Fruit fly (Drosophila melanogaster) whole organism, prepupa: Measurements from ENCODE around the gene CG9393.

ENCODE experiments used
- Blimp-1 ChIP-seq: fragments of 200-800 bp; sonication (Bioruptor generic); optimal IDR thresholded peaks from 3 replicates; lab custom pipeline; 2017; ENCODE audit warnings: missing biosample characterization, missing genetic modification characterization, mild to moderate bottlenecking, moderate library complexity, missing genetic modification reagents
- CG10631 ChIP-seq: fragments of 200-800 bp; sonication (Bioruptor generic); optimal IDR thresholded peaks from 2 replicates; lab custom pipeline; 2016; ENCODE audit warnings: missing biosample characterization, missing genetic modification characterization
- CG10669 ChIP-seq: fragments of 200-800 bp; sonication (Bioruptor generic); optimal IDR thresholded peaks from 3 replicates; lab custom pipeline; 2018; ENCODE audit warnings: missing biosample characterization, mild to moderate bottlenecking, missing genetic modification characterization, moderate library complexity
- CG11902 ChIP-seq: fragments of 200-800 bp; sonication (Bioruptor generic); optimal IDR thresholded peaks from 3 replicates; lab custom pipeline; 2016; ENCODE audit warnings: missing biosample characterization, missing genetic modification characterization
- CG15336 ChIP-seq: fragments of 200-800 bp; sonication (Bioruptor generic); IDR thresholded peaks from 2 replicates; pipeline ENCODE4 v1.3.6; 2022; ENCODE audit warnings: missing biosample characterization, missing genetic modification characterization
- CG1621 ChIP-seq: fragments of 200-800 bp; sonication (Bioruptor generic); optimal IDR thresholded peaks from 3 replicates; lab custom pipeline; 2018; ENCODE audit warnings: missing biosample characterization, mild to moderate bottlenecking, missing genetic modification characterization
- CG3032 ChIP-seq: fragments of 200-800 bp; optimal IDR thresholded peaks from 2 replicates; lab custom pipeline; 2019; ENCODE audit warnings: missing biosample characterization, mild to moderate bottlenecking, missing genetic modification characterization, moderate library complexity
- CG31627 ChIP-seq: fragments of 200-800 bp; sonication (Bioruptor generic); optimal IDR thresholded peaks from 3 replicates; lab custom pipeline; 2016; ENCODE audit warnings: missing biosample characterization, missing genetic modification characterization
- CG32006 ChIP-seq: fragments of 200-800 bp; sonication (Bioruptor generic); optimal IDR thresholded peaks from 3 replicates; lab custom pipeline; 2017; ENCODE audit warnings: missing biosample characterization, mild to moderate bottlenecking, missing genetic modification characterization
- CG4318 ChIP-seq: fragments of 200-800 bp; sonication (Bioruptor generic); optimal IDR thresholded peaks from 3 replicates; lab custom pipeline; 2017; ENCODE audit warnings: missing biosample characterization, mild to moderate bottlenecking, missing genetic modification characterization
- CG6163 ChIP-seq: fragments of 200-800 bp; sonication (Bioruptor generic); IDR thresholded peaks from 3 replicates; pipeline ENCODE4 v1.3.6; 2022; ENCODE audit warnings: missing biosample characterization, missing genetic modification characterization
- CG6276 ChIP-seq: fragments of 200-800 bp; sonication (Bioruptor generic); optimal IDR thresholded peaks from 2 replicates; lab custom pipeline; 2017; ENCODE audit warnings: missing biosample characterization, mild to moderate bottlenecking, missing genetic modification characterization
- CG6792 ChIP-seq: fragments of 200-800 bp; sonication (Bioruptor generic); optimal IDR thresholded peaks from 3 replicates; lab custom pipeline; 2016; ENCODE audit warnings: missing biosample characterization, missing genetic modification characterization
- CG6808 ChIP-seq: fragments of 200-800 bp; sonication (Bioruptor generic); optimal IDR thresholded peaks from 3 replicates; lab custom pipeline; 2017; ENCODE audit warnings: missing biosample characterization, missing genetic modification characterization, mild to moderate bottlenecking, moderate library complexity, missing genetic modification reagents
- CG7368 ChIP-seq: fragments of 200-800 bp; sonication (Bioruptor generic); optimal IDR thresholded peaks from 3 replicates; lab custom pipeline; 2016; ENCODE audit warnings: missing biosample characterization, missing genetic modification characterization
- CG8119 ChIP-seq: fragments of 200-800 bp; sonication (Bioruptor generic); IDR thresholded peaks from 3 replicates; pipeline ENCODE4 v1.3.6; 2022; ENCODE audit warnings: missing biosample characterization, missing genetic modification characterization
- CG8319 ChIP-seq: fragments of 200-800 bp; sonication (Bioruptor generic); optimal IDR thresholded peaks from 3 replicates; lab custom pipeline; 2016; ENCODE audit warnings: missing biosample characterization, missing genetic modification characterization
- CG8632 ChIP-seq: fragments of 200-800 bp; sonication (Bioruptor generic); optimal IDR thresholded peaks from 3 replicates; lab custom pipeline; 2016; ENCODE audit warnings: missing biosample characterization, missing genetic modification characterization
- CG9139 ChIP-seq: fragments of 200-800 bp; sonication (Bioruptor generic); optimal IDR thresholded peaks from 3 replicates; lab custom pipeline; 2017; ENCODE audit warnings: missing biosample characterization, mild to moderate bottlenecking, missing genetic modification characterization
- Eip75B ChIP-seq: fragments of 200-800 bp; sonication (Bioruptor generic); optimal IDR thresholded peaks from 3 replicates; lab custom pipeline; 2016; ENCODE audit warnings: missing biosample characterization, missing genetic modification characterization
- Eip78C ChIP-seq: fragments of 200-800 bp; sonication (Bioruptor generic); peaks from one replicate; lab custom pipeline; 2016; ENCODE audit warnings: missing biosample characterization, missing genetic modification characterization
- Ets21C ChIP-seq: fragments of 200-800 bp; sonication (Bioruptor generic); optimal IDR thresholded peaks from 3 replicates; lab custom pipeline; 2016; ENCODE audit warnings: missing biosample characterization, missing genetic modification characterization
- Ets96B ChIP-seq: fragments of 200-800 bp; optimal IDR thresholded peaks from 2 replicates; lab custom pipeline; 2019; ENCODE audit warnings: missing biosample characterization, mild to moderate bottlenecking, missing genetic modification characterization, moderate library complexity
- Gug ChIP-seq: fragments of 200-800 bp; sonication (Bioruptor generic); IDR thresholded peaks from 2 replicates; pipeline ENCODE4 v1.3.6; 2022; ENCODE audit warnings: missing biosample characterization, missing genetic modification characterization
- Hr39 ChIP-seq: fragments of 200-800 bp; sonication (Bioruptor generic); optimal IDR thresholded peaks from 2 replicates; lab custom pipeline; 2016; ENCODE audit warnings: missing biosample characterization, missing genetic modification characterization
- Hr4 ChIP-seq: fragments of 200-800 bp; sonication (Bioruptor generic); optimal IDR thresholded peaks from 3 replicates; lab custom pipeline; 2016; ENCODE audit warnings: missing biosample characterization, missing genetic modification characterization
- Lpt ChIP-seq: fragments of 200-800 bp; sonication (Bioruptor generic); optimal IDR thresholded peaks from 3 replicates; lab custom pipeline; 2016; ENCODE audit warnings: missing biosample characterization, missing genetic modification characterization
- Met ChIP-seq: fragments of 200-800 bp; sonication (Bioruptor generic); optimal IDR thresholded peaks from 3 replicates; lab custom pipeline; 2016; ENCODE audit warnings: missing biosample characterization, missing genetic modification characterization
- Sox102F ChIP-seq: fragments of 200-800 bp; sonication (Bioruptor generic); optimal IDR thresholded peaks from 2 replicates; lab custom pipeline; 2016; ENCODE audit warnings: missing biosample characterization, mild to moderate bottlenecking, missing genetic modification characterization
- Sox14 ChIP-seq: fragments of 200-800 bp; sonication (Bioruptor generic); optimal IDR thresholded peaks from 3 replicates; lab custom pipeline; 2016; ENCODE audit warnings: missing biosample characterization, missing genetic modification characterization
- Sox15 ChIP-seq: fragments of 200-800 bp; sonication (Bioruptor generic); optimal IDR thresholded peaks from 3 replicates; lab custom pipeline; 2016; ENCODE audit warnings: missing biosample characterization, missing genetic modification characterization
- achi ChIP-seq: fragments of 200-800 bp; sonication (Bioruptor generic); optimal IDR thresholded peaks from 3 replicates; lab custom pipeline; 2016; ENCODE audit warnings: missing biosample characterization, missing genetic modification characterization
- acj6 ChIP-seq: fragments of 200-800 bp; sonication (Bioruptor generic); optimal IDR thresholded peaks from 3 replicates; lab custom pipeline; 2016; ENCODE audit warnings: missing biosample characterization, missing genetic modification characterization
- cyc ChIP-seq: fragments of 200-800 bp; sonication (Bioruptor generic); optimal IDR thresholded peaks from 3 replicates; lab custom pipeline; 2016; ENCODE audit warnings: missing biosample characterization, missing genetic modification characterization
- dac ChIP-seq: fragments of 200-800 bp; sonication (Bioruptor generic); optimal IDR thresholded peaks from 2 replicates; lab custom pipeline; 2017; ENCODE audit warnings: missing biosample characterization, mild to moderate bottlenecking, missing genetic modification characterization
- dsx ChIP-seq: fragments of 200-800 bp; optimal IDR thresholded peaks from 3 replicates; lab custom pipeline; 2019; ENCODE audit warnings: missing biosample characterization, mild to moderate bottlenecking, missing genetic modification characterization, moderate library complexity; ENCODE audit not compliant: poor library complexity, severe bottlenecking
- eg ChIP-seq: fragments of 200-800 bp; sonication (Bioruptor generic); IDR thresholded peaks from 3 replicates; pipeline ENCODE4 v1.3.6; 2022; ENCODE audit warnings: missing biosample characterization, missing genetic modification characterization
- esn ChIP-seq: fragments of 200-800 bp; sonication (Bioruptor generic); optimal IDR thresholded peaks from 2 replicates; lab custom pipeline; 2016; ENCODE audit warnings: missing biosample characterization, mild to moderate bottlenecking, missing genetic modification characterization, moderate library complexity
- fd59A ChIP-seq: fragments of 200-800 bp; sonication (Bioruptor generic); optimal IDR thresholded peaks from 2 replicates; lab custom pipeline; 2017; ENCODE audit warnings: missing biosample characterization, mild to moderate bottlenecking, missing genetic modification characterization, missing genetic modification reagents
- fkh ChIP-seq: fragments of 200-800 bp; sonication (Bioruptor generic); optimal IDR thresholded peaks from 3 replicates; lab custom pipeline; 2017; ENCODE audit warnings: missing biosample characterization, mild to moderate bottlenecking, missing genetic modification characterization, moderate library complexity
- lz ChIP-seq: fragments of 200-800 bp; sonication (Bioruptor generic); optimal IDR thresholded peaks from 3 replicates; lab custom pipeline; 2016; ENCODE audit warnings: missing biosample characterization, missing genetic modification characterization
- salr ChIP-seq, 2 experiments: fragments of 200-800 bp; sonication (Bioruptor generic); optimal IDR thresholded peaks; 3 replicates each; lab custom pipeline; 2016 to 2018; ENCODE audit warnings: missing biosample characterization in 2 of 2, missing genetic modification characterization in 2 of 2, mild to moderate bottlenecking in 1 of 2
- spab ChIP-seq: fragments of 200-800 bp; sonication (Bioruptor generic); optimal IDR thresholded peaks from 2 replicates; lab custom pipeline; 2017; ENCODE audit warnings: missing biosample characterization, mild to moderate bottlenecking, missing genetic modification characterization, missing genetic modification reagents
- svp ChIP-seq: fragments of 200-800 bp; sonication (Bioruptor generic); peaks from one replicate; lab custom pipeline; 2016; ENCODE audit warnings: missing biosample characterization, missing genetic modification characterization
- topi ChIP-seq: fragments of 200-800 bp; sonication (Bioruptor generic); optimal IDR thresholded peaks from 3 replicates; lab custom pipeline; 2016; ENCODE audit warnings: missing biosample characterization, missing genetic modification characterization
- vri ChIP-seq: fragments of 200-800 bp; sonication (Bioruptor generic); optimal IDR thresholded peaks from 3 replicates; lab custom pipeline; 2016; ENCODE audit warnings: missing biosample characterization, mild to moderate bottlenecking, missing genetic modification characterization

Gene CG9393

dm6 chr3R:9600558-9600959, 37.1 kb upstream of the CG9393 start (continued):
- TF ChIP-seq acj6 (peak; percentile 4), spab (GFP tag; lab: Kevin White, UChicago) (peak; percentile 39), Eip78C (GFP tag; lab: Kevin White, UChicago) (peak; percentile 84), CG10669 (GFP tag; lab: Kevin White, UChicago) (peak; percentile 46), Hr4 (GFP tag; lab: Kevin White, UChicago) (no peak), CG3032 (tag; lab: Kevin White, UChicago) (peak; percentile 49), Hr39 (GFP tag; lab: Kevin White, UChicago) (no peak), CG15336 (no peak), CG8319 (GFP tag; lab: Kevin White, UChicago) (peak; percentile 31), salr (GFP tag; optimal IDR thresholded peaks at IDR 0.05; lab: Kevin White, UChicago) (no peak), CG6163 (peak; percentile 59; the same call in 1 of the 3 replicates), CG8119 (GFP tag; lab: Robert Waterston, UW) (no peak), cyc (GFP tag; lab: Kevin White, UChicago) (no peak), svp (GFP tag; lab: Kevin White, UChicago) (peak; percentile 72), CG9139 (GFP tag; lab: Kevin White, UChicago) (peak; percentile 51), achi (peak; percentile 52), CG8632 (GFP tag; lab: Kevin White, UChicago) (peak; percentile 44), CG7368 (GFP tag; lab: Kevin White, UChicago) (peak; percentile 4), Eip75B (no peak), fkh (GFP tag; lab: Kevin White, UChicago) (peak; percentile 83), CG6792 (GFP tag; lab: Kevin White, UChicago) (peak; percentile 39), CG31627 (GFP tag; lab: Kevin White, UChicago) (no peak), Sox14 (GFP tag; lab: Kevin White, UChicago) (no peak), fd59A (GFP tag; lab: Kevin White, UChicago) (peak; percentile 18), lz (GFP tag; lab: Kevin White, UChicago) (no peak), Lpt (no peak), topi (GFP tag; lab: Kevin White, UChicago) (peak; percentile 33), vri (GFP tag; lab: Kevin White, UChicago) (peak; percentile 17), Blimp-1 (GFP tag; lab: Kevin White, UChicago) (no peak), eg (0 out of 3 replicates have a peak, but pooled peaks have one; percentile 29), Sox102F (GFP tag; lab: Kevin White, UChicago) (peak; percentile 27), CG6808 (GFP tag; lab: Kevin White, UChicago) (peak; percentile 56), CG10631 (GFP tag; lab: Kevin White, UChicago) (peak; percentile 41), Gug (GFP tag; lab: Robert Waterston, UW) (no peak), Met (GFP tag; lab: Kevin White, UChicago) (no peak), dac (GFP tag; lab: Kevin White, UChicago) (no peak), CG1621 (peak; percentile 26), Ets96B (tag; lab: Kevin White, UChicago) (peak; percentile 55), Ets21C (GFP tag; lab: Kevin White, UChicago) (no peak)

DNA sequence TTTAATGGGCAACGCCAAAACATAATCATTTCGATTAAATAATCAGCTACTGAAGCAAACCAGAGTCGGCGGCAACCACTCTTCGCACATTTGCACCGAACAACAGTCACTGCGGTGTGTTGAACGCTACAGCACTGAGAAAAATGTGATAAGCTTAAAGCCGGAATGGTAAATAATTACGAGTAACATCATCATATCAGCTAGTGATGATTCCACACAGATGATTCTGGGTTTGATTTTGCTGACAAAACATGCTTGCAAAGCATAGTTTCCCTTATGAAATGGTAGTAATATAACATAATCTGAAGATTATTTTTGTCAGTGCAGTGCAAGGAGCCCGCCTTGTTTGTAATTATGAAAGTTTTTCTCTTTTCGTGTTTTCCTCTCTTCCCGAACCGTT, 34.6 kb upstream of the CG9393 start:
- TF ChIP-seq acj6 (peak; percentile 87), Ets21C (GFP tag; lab: Kevin White, UChicago) (peak; percentile 51), CG7368 (GFP tag; lab: Kevin White, UChicago) (peak; percentile 75), CG10631 (GFP tag; lab: Kevin White, UChicago) (peak; percentile 76), spab (GFP tag; lab: Kevin White, UChicago) (peak; percentile 64), Sox14 (GFP tag; lab: Kevin White, UChicago) (peak; percentile 82), Hr39 (GFP tag; lab: Kevin White, UChicago) (peak; percentile 83), CG8319 (GFP tag; lab: Kevin White, UChicago) (peak; percentile 61), CG15336 (peak; percentile 92), Gug (GFP tag; lab: Robert Waterston, UW) (peak; percentile 78), CG6163 (peak; percentile 86), Hr4 (GFP tag; lab: Kevin White, UChicago) (peak; percentile 98), CG11902 (peak; percentile 68), esn (GFP tag; lab: Kevin White, UChicago) (peak; percentile 81), CG32006 (GFP tag; lab: Kevin White, UChicago) (peak; percentile 96), CG6808 (GFP tag; lab: Kevin White, UChicago) (peak; percentile 54), vri (GFP tag; lab: Kevin White, UChicago) (peak; percentile 54), Ets96B (tag; lab: Kevin White, UChicago) (peak; percentile 67), dac (GFP tag; lab: Kevin White, UChicago) (peak; percentile 93), CG8119 (GFP tag; lab: Robert Waterston, UW) (peak; percentile 95), Sox15 (GFP tag; lab: Kevin White, UChicago) (peak; percentile 68), CG3032 (tag; lab: Kevin White, UChicago) (peak; percentile 62), CG10669 (GFP tag; lab: Kevin White, UChicago) (peak; percentile 59), CG4318 (GFP tag; lab: Kevin White, UChicago) (peak; percentile 90), CG6792 (GFP tag; lab: Kevin White, UChicago) (peak; percentile 81), CG6276 (peak; percentile 87), dsx (GFP tag; lab: Kevin White, UChicago) (no peak), cyc (GFP tag; lab: Kevin White, UChicago) (peak; percentile 77)
